Fruit fly (Drosophila melanogaster) whole organism, prepupa: ENCODE measurements around the gene Gk2.
A peak's percentile ranks its signal among the peaks of the same experiment; 100 is the strongest.

Experiments
- Blimp-1 ChIP-seq: fragments of 200-800 bp; sonication (Bioruptor generic); optimal IDR thresholded peaks from 3 replicates; lab custom pipeline; 2017; ENCODE audit warnings: missing biosample characterization, missing genetic modification characterization, mild to moderate bottlenecking, moderate library complexity, missing genetic modification reagents
- CG10631 ChIP-seq: fragments of 200-800 bp; sonication (Bioruptor generic); optimal IDR thresholded peaks from 2 replicates; lab custom pipeline; 2016; ENCODE audit warnings: missing biosample characterization, missing genetic modification characterization
- CG10669 ChIP-seq: fragments of 200-800 bp; sonication (Bioruptor generic); optimal IDR thresholded peaks from 3 replicates; lab custom pipeline; 2018; ENCODE audit warnings: missing biosample characterization, mild to moderate bottlenecking, missing genetic modification characterization, moderate library complexity
- CG11294 ChIP-seq: fragments of 200-800 bp; sonication (Bioruptor generic); IDR thresholded peaks from 2 replicates; pipeline ENCODE4 v1.3.6; 2022; ENCODE audit warnings: missing biosample characterization, missing genetic modification characterization
- CG11762 ChIP-seq: fragments of 200-800 bp; sonication (Bioruptor generic); optimal IDR thresholded peaks from 3 replicates; lab custom pipeline; 2016; ENCODE audit warnings: missing biosample characterization, missing genetic modification characterization; ENCODE audit not compliant: insufficient read depth
- CG15336 ChIP-seq: fragments of 200-800 bp; sonication (Bioruptor generic); IDR thresholded peaks from 2 replicates; pipeline ENCODE4 v1.3.6; 2022; ENCODE audit warnings: missing biosample characterization, missing genetic modification characterization
- CG1621 ChIP-seq: fragments of 200-800 bp; sonication (Bioruptor generic); optimal IDR thresholded peaks from 3 replicates; lab custom pipeline; 2018; ENCODE audit warnings: missing biosample characterization, mild to moderate bottlenecking, missing genetic modification characterization
- CG16779 ChIP-seq: fragments of 200-800 bp; sonication (Bioruptor generic); optimal IDR thresholded peaks from 3 replicates; lab custom pipeline; 2017; ENCODE audit warnings: missing biosample characterization, mild to moderate bottlenecking, missing genetic modification characterization
- CG3032 ChIP-seq: fragments of 200-800 bp; optimal IDR thresholded peaks from 2 replicates; lab custom pipeline; 2019; ENCODE audit warnings: missing biosample characterization, mild to moderate bottlenecking, missing genetic modification characterization, moderate library complexity
- CG32006 ChIP-seq: fragments of 200-800 bp; sonication (Bioruptor generic); optimal IDR thresholded peaks from 3 replicates; lab custom pipeline; 2017; ENCODE audit warnings: missing biosample characterization, mild to moderate bottlenecking, missing genetic modification characterization
- CG3919 ChIP-seq: fragments of 200-800 bp; sonication (Bioruptor generic); optimal IDR thresholded peaks from 3 replicates; lab custom pipeline; 2016; ENCODE audit warnings: missing biosample characterization, missing genetic modification characterization
- CG4318 ChIP-seq: fragments of 200-800 bp; sonication (Bioruptor generic); optimal IDR thresholded peaks from 3 replicates; lab custom pipeline; 2017; ENCODE audit warnings: missing biosample characterization, mild to moderate bottlenecking, missing genetic modification characterization
- CG6163 ChIP-seq: fragments of 200-800 bp; sonication (Bioruptor generic); IDR thresholded peaks from 3 replicates; pipeline ENCODE4 v1.3.6; 2022; ENCODE audit warnings: missing biosample characterization, missing genetic modification characterization
- CG6808 ChIP-seq: fragments of 200-800 bp; sonication (Bioruptor generic); optimal IDR thresholded peaks from 3 replicates; lab custom pipeline; 2017; ENCODE audit warnings: missing biosample characterization, missing genetic modification characterization, mild to moderate bottlenecking, moderate library complexity, missing genetic modification reagents
- CG7368 ChIP-seq: fragments of 200-800 bp; sonication (Bioruptor generic); optimal IDR thresholded peaks from 3 replicates; lab custom pipeline; 2016; ENCODE audit warnings: missing biosample characterization, missing genetic modification characterization
- CG8119 ChIP-seq: fragments of 200-800 bp; sonication (Bioruptor generic); IDR thresholded peaks from 3 replicates; pipeline ENCODE4 v1.3.6; 2022; ENCODE audit warnings: missing biosample characterization, missing genetic modification characterization
- CG8319 ChIP-seq: fragments of 200-800 bp; sonication (Bioruptor generic); optimal IDR thresholded peaks from 3 replicates; lab custom pipeline; 2016; ENCODE audit warnings: missing biosample characterization, missing genetic modification characterization
- CG8632 ChIP-seq: fragments of 200-800 bp; sonication (Bioruptor generic); optimal IDR thresholded peaks from 3 replicates; lab custom pipeline; 2016; ENCODE audit warnings: missing biosample characterization, missing genetic modification characterization
- CG9139 ChIP-seq: fragments of 200-800 bp; sonication (Bioruptor generic); optimal IDR thresholded peaks from 3 replicates; lab custom pipeline; 2017; ENCODE audit warnings: missing biosample characterization, mild to moderate bottlenecking, missing genetic modification characterization
- Eip75B ChIP-seq: fragments of 200-800 bp; sonication (Bioruptor generic); optimal IDR thresholded peaks from 3 replicates; lab custom pipeline; 2016; ENCODE audit warnings: missing biosample characterization, missing genetic modification characterization
- Eip78C ChIP-seq: fragments of 200-800 bp; sonication (Bioruptor generic); peaks from one replicate; lab custom pipeline; 2016; ENCODE audit warnings: missing biosample characterization, missing genetic modification characterization
- Ets21C ChIP-seq: fragments of 200-800 bp; sonication (Bioruptor generic); optimal IDR thresholded peaks from 3 replicates; lab custom pipeline; 2016; ENCODE audit warnings: missing biosample characterization, missing genetic modification characterization
- Ets96B ChIP-seq: fragments of 200-800 bp; optimal IDR thresholded peaks from 2 replicates; lab custom pipeline; 2019; ENCODE audit warnings: missing biosample characterization, mild to moderate bottlenecking, missing genetic modification characterization, moderate library complexity
- Hr39 ChIP-seq: fragments of 200-800 bp; sonication (Bioruptor generic); optimal IDR thresholded peaks from 2 replicates; lab custom pipeline; 2016; ENCODE audit warnings: missing biosample characterization, missing genetic modification characterization
- Hr4 ChIP-seq: fragments of 200-800 bp; sonication (Bioruptor generic); optimal IDR thresholded peaks from 3 replicates; lab custom pipeline; 2016; ENCODE audit warnings: missing biosample characterization, missing genetic modification characterization
- Lpt ChIP-seq: fragments of 200-800 bp; sonication (Bioruptor generic); optimal IDR thresholded peaks from 3 replicates; lab custom pipeline; 2016; ENCODE audit warnings: missing biosample characterization, missing genetic modification characterization
- Met ChIP-seq: fragments of 200-800 bp; sonication (Bioruptor generic); optimal IDR thresholded peaks from 3 replicates; lab custom pipeline; 2016; ENCODE audit warnings: missing biosample characterization, missing genetic modification characterization
- Sox102F ChIP-seq: fragments of 200-800 bp; sonication (Bioruptor generic); optimal IDR thresholded peaks from 2 replicates; lab custom pipeline; 2016; ENCODE audit warnings: missing biosample characterization, mild to moderate bottlenecking, missing genetic modification characterization
- achi ChIP-seq: fragments of 200-800 bp; sonication (Bioruptor generic); optimal IDR thresholded peaks from 3 replicates; lab custom pipeline; 2016; ENCODE audit warnings: missing biosample characterization, missing genetic modification characterization
- cyc ChIP-seq: fragments of 200-800 bp; sonication (Bioruptor generic); optimal IDR thresholded peaks from 3 replicates; lab custom pipeline; 2016; ENCODE audit warnings: missing biosample characterization, missing genetic modification characterization
- dsx ChIP-seq: fragments of 200-800 bp; optimal IDR thresholded peaks from 3 replicates; lab custom pipeline; 2019; ENCODE audit warnings: missing biosample characterization, mild to moderate bottlenecking, missing genetic modification characterization, moderate library complexity; ENCODE audit not compliant: poor library complexity, severe bottlenecking
- esn ChIP-seq: fragments of 200-800 bp; sonication (Bioruptor generic); optimal IDR thresholded peaks from 2 replicates; lab custom pipeline; 2016; ENCODE audit warnings: missing biosample characterization, mild to moderate bottlenecking, missing genetic modification characterization, moderate library complexity
- fd59A ChIP-seq: fragments of 200-800 bp; sonication (Bioruptor generic); optimal IDR thresholded peaks from 2 replicates; lab custom pipeline; 2017; ENCODE audit warnings: missing biosample characterization, mild to moderate bottlenecking, missing genetic modification characterization, missing genetic modification reagents
- fd85E ChIP-seq: fragments of 200-800 bp; sonication (Bioruptor generic); optimal IDR thresholded peaks from 3 replicates; lab custom pipeline; 2016; ENCODE audit warnings: missing biosample characterization, missing genetic modification characterization
- net ChIP-seq: fragments of 200-800 bp; sonication (Bioruptor generic); optimal IDR thresholded peaks from 3 replicates; lab custom pipeline; 2016; ENCODE audit warnings: missing biosample characterization, missing genetic modification characterization
- pdm3 ChIP-seq: fragments of 200-800 bp; sonication (Bioruptor generic); optimal IDR thresholded peaks from 3 replicates; lab custom pipeline; 2016; ENCODE audit warnings: missing biosample characterization, missing genetic modification characterization
- salr ChIP-seq, 2 experiments: fragments of 200-800 bp; sonication (Bioruptor generic); optimal IDR thresholded peaks; 3 replicates each; lab custom pipeline; 2016 to 2018; ENCODE audit warnings: missing biosample characterization in 2 of 2, missing genetic modification characterization in 2 of 2, mild to moderate bottlenecking in 1 of 2
- spab ChIP-seq: fragments of 200-800 bp; sonication (Bioruptor generic); optimal IDR thresholded peaks from 2 replicates; lab custom pipeline; 2017; ENCODE audit warnings: missing biosample characterization, mild to moderate bottlenecking, missing genetic modification characterization, missing genetic modification reagents
- ss ChIP-seq, 2 experiments: fragments of 200-800 bp; sonication (Bioruptor generic); optimal IDR thresholded peaks; 2 replicates in 1 of 2; 3 replicates in 1 of 2; lab custom pipeline; 2017 to 2018; ENCODE audit warnings: mild to moderate bottlenecking in 2 of 2, missing biosample characterization in 2 of 2, missing genetic modification characterization in 2 of 2, moderate library complexity in 1 of 2
- svp ChIP-seq: fragments of 200-800 bp; sonication (Bioruptor generic); peaks from one replicate; lab custom pipeline; 2016; ENCODE audit warnings: missing biosample characterization, missing genetic modification characterization
- topi ChIP-seq: fragments of 200-800 bp; sonication (Bioruptor generic); optimal IDR thresholded peaks from 3 replicates; lab custom pipeline; 2016; ENCODE audit warnings: missing biosample characterization, missing genetic modification characterization
- vri ChIP-seq: fragments of 200-800 bp; sonication (Bioruptor generic); optimal IDR thresholded peaks from 3 replicates; lab custom pipeline; 2016; ENCODE audit warnings: missing biosample characterization, mild to moderate bottlenecking, missing genetic modification characterization

Gene Gk2

dm6 chr3L:1756143-1756542 lies 17.9 kb downstream of the Gk2 start, which contains the start of gene CG8001:
CG8001 (plus strand) TSS chr3L:1756159.
- TF ChIP-seq CG1621 (peak; percentile 68), CG3919 (GFP tag; lab: Kevin White, UChicago) (no peak)

- TF ChIP-seq Blimp-1 (GFP tag; lab: Kevin White, UChicago) = no peak
- TF ChIP-seq svp (GFP tag; lab: Kevin White, UChicago) = peak; percentile 9
These were observed 33.5 kb downstream of the Gk2 start, which contains the start of gene Dhc62B for dm6 chr3L:1771658-1772057. Dhc62B (minus strand) TSS chr3L:1771758.

dm6 chr3L:1772593-1772992 lies 34.4 kb downstream of the Gk2 start:
- TF ChIP-seq CG8632 (GFP tag; lab: Kevin White, UChicago) (no peak), CG7368 (no peak), esn (GFP tag; lab: Kevin White, UChicago) (no peak), CG8119 (GFP tag; lab: Robert Waterston, UW) (no peak), Hr4 (GFP tag; lab: Kevin White, UChicago) (no peak), CG3919 (GFP tag; lab: Kevin White, UChicago) (no peak), achi (GFP tag; lab: Kevin White, UChicago) (no peak), CG6808 (GFP tag; lab: Kevin White, UChicago) (no peak), salr (GFP tag; optimal IDR thresholded peaks at IDR 0.05; lab: Kevin White, UChicago) (no peak), CG11294 (no peak), topi (no peak)
- TF ChIP-seq, all 60 proteins: peak for 0

dm6 chr3L:1774713-1775648 lies 36.8 kb downstream of the Gk2 start, which contains the start of the genes CG13933 and PolD2:
CG13933 (minus strand) TSS chr3L:1775147.
PolD2 (plus strand) TSS chr3L:1775633.
- TF ChIP-seq Met (GFP tag; lab: Kevin White, UChicago) (peak; percentile 95), CG11762 (GFP tag; lab: Kevin White, UChicago) (peak; percentile 84), cyc (GFP tag; lab: Kevin White, UChicago) (peak; percentile 83), ss (GFP tag; optimal IDR thresholded peaks at IDR 0.05; lab: Kevin White, UChicago) (peak in 1 of 2 experiments; percentile 97), CG4318 (GFP tag; lab: Kevin White, UChicago) (no peak), CG3032 (tag; lab: Kevin White, UChicago) (peak; percentile 92), spab (no peak), net (GFP tag; lab: Kevin White, UChicago) (no peak), esn (GFP tag; lab: Kevin White, UChicago) (peak; percentile 96), CG8119 (GFP tag; lab: Robert Waterston, UW) (peak; percentile 99), fd85E (GFP tag; lab: Kevin White, UChicago) (peak; percentile 55), CG10669 (GFP tag; lab: Kevin White, UChicago) (peak; percentile 86), pdm3 (peak; percentile 93), svp (GFP tag; lab: Kevin White, UChicago) (peak; percentile 97), CG32006 (GFP tag; lab: Kevin White, UChicago) (peak; percentile 98), Eip78C (GFP tag; lab: Kevin White, UChicago) (peak; percentile 99), Ets21C (peak; percentile 85), CG1621 (no peak), vri (GFP tag; lab: Kevin White, UChicago) (no peak), CG9139 (GFP tag; lab: Kevin White, UChicago) (no peak), Lpt (GFP tag; lab: Kevin White, UChicago) (peak; percentile 96), salr (GFP tag; optimal IDR thresholded peaks at IDR 0.05; lab: Kevin White, UChicago) (peak in 1 of 2 experiments; percentile 93), Hr39 (GFP tag; lab: Kevin White, UChicago) (peak; percentile 93), Eip75B (GFP tag; lab: Kevin White, UChicago) (no peak), Ets96B (tag; lab: Kevin White, UChicago) (peak; percentile 89), dsx (peak; percentile 98), Sox102F (GFP tag; lab: Kevin White, UChicago) (peak; percentile 94), CG10631 (GFP tag; lab: Kevin White, UChicago) (peak; percentile 97), CG6163 (peak; percentile 100), achi (GFP tag; lab: Kevin White, UChicago) (peak; percentile 92), fd59A (peak; percentile 87), CG7368 (no peak), CG16779 (tag; lab: Kevin White, UChicago) (peak; percentile 89), CG15336 (GFP tag; lab: Robert Waterston, UW) (peak; percentile 99), CG8632 (GFP tag; lab: Kevin White, UChicago) (peak; percentile 99), CG8319 (GFP tag; lab: Kevin White, UChicago) (peak; percentile 60)
